Fruit fly (Drosophila melanogaster): ENCODE measurements around the gene wg.
A peak's percentile ranks its signal among the peaks of the same experiment; 100 is the strongest.

wg gene

DNA sequence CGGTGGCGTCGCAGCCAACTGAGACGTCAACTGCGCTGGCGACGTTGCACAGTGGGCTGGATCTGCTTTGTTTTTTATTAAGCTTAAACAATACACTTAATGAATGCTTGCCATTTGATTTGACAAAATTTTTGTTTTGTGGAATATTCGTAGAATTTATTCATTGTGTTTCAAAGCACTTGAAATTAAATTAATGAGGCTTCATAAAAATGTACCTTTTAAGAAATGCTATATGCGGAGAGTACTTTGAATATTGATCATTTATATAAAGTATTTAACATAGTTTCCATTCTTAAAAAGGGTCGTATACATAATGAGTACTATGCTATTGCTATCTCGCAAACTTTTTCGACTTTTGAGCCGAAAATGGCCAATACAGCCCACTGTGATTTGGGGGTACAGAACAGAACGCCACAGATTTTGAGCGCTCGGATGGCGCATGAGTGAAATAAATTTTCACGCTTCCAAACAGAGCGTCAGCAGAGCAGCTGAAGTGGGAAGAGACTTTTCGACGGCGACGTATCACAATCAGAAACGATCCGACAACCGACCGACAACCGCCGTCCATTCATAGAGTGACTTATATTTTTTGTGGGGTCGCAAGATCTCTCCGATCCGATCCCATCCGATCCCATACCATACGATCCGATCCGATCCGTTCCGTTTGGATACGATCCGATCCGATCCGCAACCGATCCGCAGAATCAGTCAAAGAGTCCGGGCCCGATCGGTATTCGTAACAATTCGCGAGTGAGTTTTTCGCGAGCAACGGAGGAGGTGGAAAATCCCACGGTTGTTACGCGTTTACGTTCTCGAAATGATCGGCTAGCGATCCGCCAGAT lies 26.4 kb downstream of the wg start, which contains the start of gene Wnt6:
Wnt6 (plus strand) TSS at position 531 of the 842 bp plus-strand sequence.
- TF ChIP-seq EcR (GFP tag; optimal IDR thresholded peaks at IDR 0.05) (no peak), CG10348 (GFP tag; IDR thresholded peaks at IDR 0.05) (no peak), fd96Ca (GFP tag; IDR thresholded peaks at IDR 0.05) (no peak), Ets98B (GFP tag; IDR thresholded peaks at IDR 0.05) (no peak), CG13204 (GFP tag; optimal IDR thresholded peaks at IDR 0.05) (no peak), Pif1A (GFP tag; optimal IDR thresholded peaks at IDR 0.05) (peak; percentile 23), CG8301 (tag; optimal IDR thresholded peaks at IDR 0.05) (no peak), D1 (tag; optimal IDR thresholded peaks at IDR 0.05) (no peak), CG14655 (GFP tag; optimal IDR thresholded peaks at IDR 0.05) (peak; percentile 26), Snoo (tag; optimal IDR thresholded peaks at IDR 0.05) (no peak), CG15710 (tag; optimal IDR thresholded peaks at IDR 0.05) (peak; percentile 10), rn (GFP tag; IDR thresholded peaks at IDR 0.05) (no peak), CG4496 (GFP tag; IDR thresholded peaks at IDR 0.05) (0 out of 3 replicates have a peak, but pooled peaks have one; percentile 9), CG34367 (tag; optimal IDR thresholded peaks at IDR 0.05) (no peak), CG17806 (tag; optimal IDR thresholded peaks at IDR 0.05) (no peak), CG12605 (GFP tag; IDR thresholded peaks at IDR 0.05) (no peak), CG9948 (tag; optimal IDR thresholded peaks at IDR 0.05) (no peak), Pif1B (GFP tag; optimal IDR thresholded peaks at IDR 0.05) (no peak), gl (tag; optimal IDR thresholded peaks at IDR 0.05) (no peak), CG8159 (tag; optimal IDR thresholded peaks at IDR 0.05) (no peak)

DNA sequence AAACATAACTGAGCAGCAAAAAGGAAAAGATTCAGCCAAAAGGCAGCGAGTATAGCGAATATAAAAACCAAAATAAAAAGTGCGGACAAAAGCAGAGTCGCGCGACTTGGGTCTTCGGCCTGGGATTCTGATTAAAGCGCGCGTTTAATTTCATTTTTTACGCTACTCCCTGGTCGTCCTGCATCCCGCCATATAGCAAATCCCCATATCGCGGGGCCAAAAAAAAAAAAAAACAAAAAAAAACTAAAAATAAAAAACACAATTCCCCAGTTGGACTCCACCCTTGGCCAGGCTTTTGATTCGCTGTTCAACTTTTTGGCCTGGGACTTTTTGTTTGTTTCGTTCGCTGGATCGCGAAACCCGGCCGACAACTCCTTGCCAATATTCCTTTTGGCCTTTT lies 27.2 kb downstream of the wg start:
- no peak for TF ChIP-seq rn (GFP tag; IDR thresholded peaks at IDR 0.05)
- TF ChIP-seq CG34367 (tag; optimal IDR thresholded peaks at IDR 0.05) = no peak
- peak; percentile 2 for TF ChIP-seq gl (tag; optimal IDR thresholded peaks at IDR 0.05)
- no peak for TF ChIP-seq fd96Ca (GFP tag; IDR thresholded peaks at IDR 0.05)
- peak; percentile 47 for TF ChIP-seq Snoo (tag; optimal IDR thresholded peaks at IDR 0.05)
- TF ChIP-seq CG12605 (GFP tag; IDR thresholded peaks at IDR 0.05) = peak; percentile 21; the same call in 1 of the 2 replicates
- peak; percentile 65 for TF ChIP-seq Pif1A (GFP tag; optimal IDR thresholded peaks at IDR 0.05)
- TF ChIP-seq CG17806 (tag; optimal IDR thresholded peaks at IDR 0.05) = peak; percentile 8
- TF ChIP-seq CG8159 (tag; optimal IDR thresholded peaks at IDR 0.05) = peak; percentile 49
- TF ChIP-seq CG13204 (GFP tag; optimal IDR thresholded peaks at IDR 0.05) = peak; percentile 31
- TF ChIP-seq Pif1B (GFP tag; optimal IDR thresholded peaks at IDR 0.05) = peak; percentile 70
- TF ChIP-seq CG4496 (GFP tag; IDR thresholded peaks at IDR 0.05) = 0 out of 3 replicates have a peak, but pooled peaks have one; percentile 12

DNA sequence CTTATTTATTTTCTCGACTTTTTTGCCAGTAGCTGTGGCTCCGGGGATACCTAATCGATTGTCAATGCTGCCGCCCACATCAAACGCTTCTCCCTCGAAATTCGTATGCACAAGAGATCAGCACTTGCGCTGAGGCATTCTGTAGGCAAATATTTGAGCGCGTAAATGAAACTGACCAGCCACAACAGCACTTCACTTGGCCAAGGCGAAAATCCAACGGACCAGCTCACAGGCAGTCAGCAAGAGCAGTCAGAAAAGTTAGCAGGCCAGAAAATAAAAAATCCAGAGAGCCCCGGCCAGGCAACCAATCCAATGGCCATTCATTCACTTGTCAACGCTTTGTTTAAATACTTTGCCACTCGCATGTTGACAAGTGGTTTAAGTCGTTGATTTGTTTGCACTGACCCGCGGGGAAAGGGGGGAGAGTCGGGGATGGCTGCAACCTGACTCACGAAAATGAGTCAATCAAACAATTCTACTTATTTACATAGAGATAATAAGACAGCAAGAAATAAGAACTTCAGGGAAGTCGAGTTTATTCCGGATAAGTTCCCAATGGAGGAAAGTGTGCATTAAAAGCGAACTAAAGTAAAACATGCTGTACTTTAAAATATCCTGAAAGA lies 32.5 kb downstream of the wg start:
- TF ChIP-seq CG17806 (tag; optimal IDR thresholded peaks at IDR 0.05) (no peak), CG9948 (tag; optimal IDR thresholded peaks at IDR 0.05) (no peak), CG4496 (GFP tag; IDR thresholded peaks at IDR 0.05) (0 out of 3 replicates have a peak, but pooled peaks have one; percentile 14), CG13204 (GFP tag; optimal IDR thresholded peaks at IDR 0.05) (no peak)

DNA sequence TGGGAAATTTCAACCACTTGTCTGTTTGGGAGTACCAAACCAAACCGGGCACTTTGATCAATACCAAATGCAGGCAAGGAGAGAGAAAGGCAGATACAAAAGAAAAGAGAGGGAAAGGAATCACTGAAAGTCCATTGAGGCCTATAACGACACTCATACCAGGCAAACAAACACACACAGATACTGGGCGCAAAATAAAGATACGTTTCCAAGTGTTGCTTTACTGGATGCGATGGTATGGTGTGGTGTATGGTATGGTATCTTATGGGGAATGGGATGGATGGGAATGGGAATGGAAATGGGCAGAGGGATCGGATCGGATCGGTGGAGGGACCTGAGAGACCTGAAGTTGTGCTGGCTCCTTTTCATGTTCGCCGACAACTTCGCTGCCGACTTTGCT lies 33.2 kb downstream of the wg start:
- TF ChIP-seq CG13204 (GFP tag; optimal IDR thresholded peaks at IDR 0.05) = peak; percentile 1
- TF ChIP-seq Pif1B (GFP tag; optimal IDR thresholded peaks at IDR 0.05) = no peak

DNA sequence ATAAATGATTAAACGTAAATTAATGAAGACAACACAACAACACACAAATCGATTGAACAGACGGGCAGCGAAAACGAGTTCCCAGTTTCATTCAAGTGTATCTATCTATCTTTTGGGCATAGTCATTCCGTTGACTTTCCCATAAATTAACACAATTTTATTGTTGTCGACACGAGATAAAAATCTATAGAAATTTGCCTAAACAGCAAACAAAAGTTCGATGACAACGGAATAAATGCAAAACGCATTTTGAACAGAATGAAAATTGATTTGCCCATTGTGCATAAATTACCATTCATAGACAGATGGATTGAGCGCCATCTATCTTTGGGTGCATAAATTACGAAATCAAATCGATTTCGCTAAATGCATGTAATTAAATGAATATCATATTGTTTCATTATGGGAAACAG lies 45.8 kb downstream of the wg start:
- TF ChIP-seq CG13204 (GFP tag; optimal IDR thresholded peaks at IDR 0.05) (no peak), CG12605 (GFP tag; IDR thresholded peaks at IDR 0.05) (no peak), Pif1B (GFP tag; optimal IDR thresholded peaks at IDR 0.05) (no peak), CG17806 (tag; optimal IDR thresholded peaks at IDR 0.05) (no peak), CG14655 (GFP tag; optimal IDR thresholded peaks at IDR 0.05) (no peak), CG4496 (GFP tag; IDR thresholded peaks at IDR 0.05) (no peak), CG10348 (GFP tag; IDR thresholded peaks at IDR 0.05) (no peak), CG32121 (GFP tag; IDR thresholded peaks at IDR 0.05) (no peak), CG9948 (tag; optimal IDR thresholded peaks at IDR 0.05) (no peak), fd96Ca (GFP tag; IDR thresholded peaks at IDR 0.05) (no peak), CG8159 (tag; optimal IDR thresholded peaks at IDR 0.05) (no peak), CG15710 (tag; optimal IDR thresholded peaks at IDR 0.05) (no peak)

DNA sequence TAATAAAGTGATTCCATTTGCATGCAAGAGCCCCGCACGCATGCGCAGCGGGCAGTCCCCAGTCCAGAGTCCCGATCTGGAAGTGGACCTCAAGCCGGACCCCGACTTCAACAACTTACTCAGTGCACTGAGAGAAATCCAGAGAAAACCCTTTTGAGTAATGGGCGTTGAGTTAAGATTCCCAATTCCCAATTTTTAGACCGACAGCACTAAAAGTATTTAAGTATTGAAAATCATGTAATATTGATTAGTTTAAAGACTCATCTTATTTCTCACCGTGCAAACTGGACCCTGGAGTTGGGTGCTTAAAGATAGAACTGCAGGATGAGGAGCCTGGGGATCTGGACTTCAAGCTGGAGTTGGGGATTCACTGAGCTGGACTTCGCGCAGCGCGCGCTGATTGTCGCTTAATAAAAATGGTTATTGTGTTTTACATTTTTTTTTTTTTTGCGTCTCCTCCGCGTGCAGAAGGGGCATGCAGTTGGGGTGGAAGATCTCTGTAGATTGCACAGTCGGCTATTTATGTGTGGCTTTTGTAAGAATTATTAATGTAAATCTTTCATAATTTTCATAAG lies 51.1 kb downstream of the wg start:
- peak; percentile 96 for TF ChIP-seq CG17806 (tag; optimal IDR thresholded peaks at IDR 0.05)
- TF ChIP-seq CG10348 (GFP tag; IDR thresholded peaks at IDR 0.05) = no peak
- peak; percentile 71 for TF ChIP-seq rn (GFP tag; IDR thresholded peaks at IDR 0.05)
- peak; percentile 80 for TF ChIP-seq EcR (GFP tag; optimal IDR thresholded peaks at IDR 0.05)
- peak; percentile 88 for TF ChIP-seq Snoo (tag; optimal IDR thresholded peaks at IDR 0.05)
- peak; percentile 83 for TF ChIP-seq Pif1A (GFP tag; optimal IDR thresholded peaks at IDR 0.05)
- peak; percentile 87; the same call in 2 of the 3 replicates for TF ChIP-seq CG4496 (GFP tag; IDR thresholded peaks at IDR 0.05)
- TF ChIP-seq CG15710 (tag; optimal IDR thresholded peaks at IDR 0.05) = peak; percentile 97
- TF ChIP-seq Ets98B (GFP tag; IDR thresholded peaks at IDR 0.05) = peak; percentile 51; the same call in 1 of the 2 replicates
- peak; percentile 90 for TF ChIP-seq fd96Ca (GFP tag; IDR thresholded peaks at IDR 0.05)
- TF ChIP-seq CG8301 (tag; optimal IDR thresholded peaks at IDR 0.05) = peak; percentile 88
- TF ChIP-seq D1 (tag; optimal IDR thresholded peaks at IDR 0.05) = peak; percentile 67
- peak; percentile 96 for TF ChIP-seq Pif1B (GFP tag; optimal IDR thresholded peaks at IDR 0.05)
- TF ChIP-seq gl (tag; optimal IDR thresholded peaks at IDR 0.05) = peak; percentile 96
- no peak for TF ChIP-seq CG32121 (GFP tag; IDR thresholded peaks at IDR 0.05)
- peak; percentile 93 for TF ChIP-seq CG14655 (GFP tag; optimal IDR thresholded peaks at IDR 0.05)
- peak; percentile 96 for TF ChIP-seq CG13204 (GFP tag; optimal IDR thresholded peaks at IDR 0.05)
- peak; percentile 96 for TF ChIP-seq CG8159 (tag; optimal IDR thresholded peaks at IDR 0.05)
- peak; percentile 96 for TF ChIP-seq CG34367 (tag; optimal IDR thresholded peaks at IDR 0.05)
- TF ChIP-seq CG12605 (GFP tag; IDR thresholded peaks at IDR 0.05) = peak; percentile 85
- peak; percentile 95 for TF ChIP-seq CG9948 (tag; optimal IDR thresholded peaks at IDR 0.05)
